Worm (Caenorhabditis elegans) whole organism, young adult: Measurements from ENCODE around the gene glb-2.

Source experiments
- B0019.2 ChIP-seq: fragments of 200-800 bp; sonication (Bioruptor generic); conservative IDR thresholded peaks from 2 replicates; pipeline ENCODE4 v1.3.6; 2022; ENCODE audit warnings: missing genetic modification reagents, missing genetic modification characterization, missing compliant biosample characterization
- B0336.3 ChIP-seq: fragments of 200-800 bp; sonication (Bioruptor generic); IDR thresholded peaks from 2 replicates; pipeline ENCODE4 v1.3.6; 2022; ENCODE audit warnings: missing genetic modification characterization, missing compliant biosample characterization
- C17E4.6 ChIP-seq: fragments of 200-800 bp; sonication (Bioruptor generic); IDR thresholded peaks from 2 replicates; pipeline ENCODE4 v1.3.6; 2022; ENCODE audit warnings: missing genetic modification reagents, missing genetic modification characterization, missing compliant biosample characterization
- F10E7.11 ChIP-seq: sonication (generic microtip); optimal IDR thresholded peaks from 2 replicates; lab custom pipeline; 2017; ENCODE audit warnings: mild to moderate bottlenecking, missing genetic modification characterization, moderate library complexity, missing compliant biosample characterization
- F33H1.4 ChIP-seq: fragments of 200-800 bp; sonication (Bioruptor generic); IDR thresholded peaks from 2 replicates; pipeline ENCODE4 v1.3.6; 2022; ENCODE audit warnings: missing genetic modification reagents, missing genetic modification characterization, missing compliant biosample characterization
- F55B11.4 ChIP-seq: sonication (generic microtip); optimal IDR thresholded peaks from 2 replicates; lab custom pipeline; 2016; ENCODE audit warnings: missing compliant biosample characterization, missing genetic modification characterization, borderline replicate concordance; ENCODE audit not compliant: insufficient read depth
- T07F8.4 ChIP-seq: sonication (generic microtip); optimal IDR thresholded peaks from 2 replicates; lab custom pipeline; 2016; ENCODE audit warnings: mild to moderate bottlenecking, missing genetic modification characterization, moderate library complexity, missing compliant biosample characterization
- aptf-2 ChIP-seq: fragments of 200-800 bp; sonication (Bioruptor generic); conservative IDR thresholded peaks from 2 replicates; pipeline ENCODE4 v1.3.6; 2022; ENCODE audit warnings: missing genetic modification reagents, missing genetic modification characterization, missing compliant biosample characterization
- attf-3 ChIP-seq: fragments of 200-800 bp; sonication (Bioruptor generic); conservative IDR thresholded peaks from 2 replicates; pipeline ENCODE4 v1.3.6; 2022; ENCODE audit warnings: missing genetic modification reagents, missing genetic modification characterization, missing compliant biosample characterization
- bed-2 ChIP-seq: fragments of 200-800 bp; sonication (Bioruptor generic); IDR thresholded peaks from 2 replicates; pipeline ENCODE4 v1.3.6; 2022; ENCODE audit warnings: missing genetic modification reagents, missing genetic modification characterization, missing compliant biosample characterization
- ccch-3 ChIP-seq: fragments of 200-800 bp; sonication (Bioruptor generic); optimal IDR thresholded peaks from 2 replicates; lab custom pipeline; 2018; ENCODE audit warnings: mild to moderate bottlenecking, missing genetic modification characterization, missing compliant biosample characterization
- cebp-2 ChIP-seq: fragments of 200-800 bp; sonication (Bioruptor generic); IDR thresholded peaks from 2 replicates; pipeline ENCODE4 v1.3.6; 2022; ENCODE audit warnings: missing genetic modification characterization, missing compliant biosample characterization
- egl-44 ChIP-seq: fragments of 200-800 bp; sonication (Bioruptor generic); IDR thresholded peaks from 2 replicates; pipeline ENCODE4 v1.3.6; 2022; ENCODE audit warnings: missing genetic modification reagents, missing genetic modification characterization, missing compliant biosample characterization
- ets-4 ChIP-seq: fragments of 200-800 bp; sonication (Bioruptor generic); optimal IDR thresholded peaks from 2 replicates; lab custom pipeline; 2018; ENCODE audit warnings: mild to moderate bottlenecking, missing genetic modification characterization, missing compliant biosample characterization
- fkh-3 ChIP-seq: sonication (generic microtip); optimal IDR thresholded peaks from 2 replicates; lab custom pipeline; 2016; ENCODE audit warnings: mild to moderate bottlenecking, missing genetic modification characterization, missing compliant biosample characterization
- gei-17 ChIP-seq: fragments of 200-800 bp; sonication (Bioruptor generic); optimal IDR thresholded peaks from 2 replicates; lab custom pipeline; 2018; ENCODE audit warnings: mild to moderate bottlenecking, missing genetic modification characterization, missing compliant biosample characterization
- hlh-12 ChIP-seq: sonication (generic microtip); optimal IDR thresholded peaks from 2 replicates; lab custom pipeline; 2016; ENCODE audit warnings: missing genetic modification characterization, missing compliant biosample characterization
- hlh-26 ChIP-seq: fragments of 200-800 bp; sonication (Bioruptor generic); conservative IDR thresholded peaks from 2 replicates; pipeline ENCODE4 v1.3.6; 2022; ENCODE audit warnings: missing genetic modification reagents, missing genetic modification characterization, missing compliant biosample characterization
- hmg-20 ChIP-seq: fragments of 200-800 bp; sonication (Bioruptor generic); IDR thresholded peaks from 2 replicates; pipeline ENCODE4 v1.3.6; 2022; ENCODE audit warnings: missing genetic modification reagents, missing genetic modification characterization, missing compliant biosample characterization
- let-526 ChIP-seq: fragments of 200-800 bp; sonication (Bioruptor generic); IDR thresholded peaks from 2 replicates; pipeline ENCODE4 v1.3.6; 2022; ENCODE audit warnings: missing genetic modification reagents, missing genetic modification characterization, missing compliant biosample characterization
- let-607 ChIP-seq, 2 experiments: fragments of 200-800 bp in 1 of 2; sonication (Bioruptor generic) in 1 of 2; sonication (generic microtip) in 1 of 2; optimal IDR thresholded peaks; 2 replicates each; lab custom pipeline; 2016 to 2018; ENCODE audit warnings: mild to moderate bottlenecking in 2 of 2, missing compliant biosample characterization in 2 of 2, missing genetic modification characterization in 2 of 2, moderate library complexity in 2 of 2, missing genotype in 1 of 2
- lsy-27 ChIP-seq: sonication (generic microtip); optimal IDR thresholded peaks from 2 replicates; lab custom pipeline; 2017; ENCODE audit warnings: missing genetic modification characterization, mild to moderate bottlenecking, missing compliant biosample characterization, antibody characterized with exemption, missing genotype, borderline replicate concordance; ENCODE audit not compliant: insufficient read depth
- mes-4 ChIP-seq: sonication (generic microtip); optimal IDR thresholded peaks from 2 replicates; lab custom pipeline; 2016; ENCODE audit warnings: missing genotype, missing genetic modification characterization, missing compliant biosample characterization
- mxl-1 ChIP-seq: sonication (generic microtip); optimal IDR thresholded peaks from 2 replicates; lab custom pipeline; 2016; ENCODE audit warnings: missing genetic modification characterization, missing compliant biosample characterization
- nhr-120 ChIP-seq: fragments of 200-800 bp; sonication (Bioruptor generic); IDR thresholded peaks from 2 replicates; pipeline ENCODE4 v1.3.6; 2022; ENCODE audit warnings: missing genetic modification characterization, missing compliant biosample characterization
- nhr-179 ChIP-seq: sonication (generic microtip); optimal IDR thresholded peaks from 2 replicates; lab custom pipeline; 2016; ENCODE audit warnings: mild to moderate bottlenecking, missing genetic modification characterization, missing compliant biosample characterization
- nhr-80 ChIP-seq: sonication (generic microtip); optimal IDR thresholded peaks from 2 replicates; lab custom pipeline; 2016; ENCODE audit warnings: missing genetic modification characterization, missing compliant biosample characterization
- nhr-90 ChIP-seq: sonication (generic microtip); optimal IDR thresholded peaks from 2 replicates; lab custom pipeline; 2016; ENCODE audit warnings: missing genotype, mild to moderate bottlenecking, missing genetic modification characterization, missing compliant biosample characterization
- pha-4 ChIP-seq: fragments of 150-350 bp; sonication (generic microtip); optimal IDR thresholded peaks from 2 replicates; lab custom pipeline; 2014; ENCODE audit warnings: missing biosample characterization, missing genetic modification reagents, missing genetic modification characterization
- rec-8 ChIP-seq, 2 experiments: sonication (generic microtip); optimal IDR thresholded peaks; 2 replicates each; lab custom pipeline; 2016; ENCODE audit warnings: mild to moderate bottlenecking in 2 of 2, missing genetic modification characterization in 2 of 2, missing genetic modification reagents in 2 of 2, missing genotype in 2 of 2, missing biosample characterization in 1 of 2, missing compliant biosample characterization in 1 of 2, moderate library complexity in 1 of 2
- repo-1 ChIP-seq: sonication (generic microtip); optimal IDR thresholded peaks from 2 replicates; lab custom pipeline; 2017; ENCODE audit warnings: mild to moderate bottlenecking, missing genetic modification characterization, missing compliant biosample characterization
- sdz-38 ChIP-seq: sonication (generic microtip); optimal IDR thresholded peaks from 2 replicates; lab custom pipeline; 2016; ENCODE audit warnings: missing genotype, missing genetic modification characterization, missing compliant biosample characterization
- unc-130 ChIP-seq: sonication (generic microtip); optimal IDR thresholded peaks from 2 replicates; lab custom pipeline; 2016; ENCODE audit warnings: missing genetic modification reagents, missing genetic modification characterization, missing compliant biosample characterization
- unc-62 ChIP-seq: fragments of 150-350 bp; optimal IDR thresholded peaks from 2 replicates; lab custom pipeline; 2014; ENCODE audit warnings: missing biosample characterization, missing genetic modification reagents, missing genetic modification characterization
- xnd-1 ChIP-seq: sonication (generic microtip); optimal IDR thresholded peaks from 2 replicates; lab custom pipeline; 2016; ENCODE audit warnings: missing genotype, missing genetic modification reagents, missing genetic modification characterization, missing compliant biosample characterization
- zim-3 ChIP-seq: sonication (generic microtip); optimal IDR thresholded peaks from 2 replicates; lab custom pipeline; 2017; ENCODE audit warnings: mild to moderate bottlenecking, missing genetic modification characterization, moderate library complexity, missing compliant biosample characterization
- ztf-18 ChIP-seq: sonication (generic microtip); optimal IDR thresholded peaks from 2 replicates; lab custom pipeline; 2016; ENCODE audit warnings: missing genotype, mild to moderate bottlenecking, missing genetic modification characterization, missing compliant biosample characterization
- ztf-26 ChIP-seq: sonication (generic microtip); optimal IDR thresholded peaks from 2 replicates; lab custom pipeline; 2017; ENCODE audit warnings: missing genetic modification characterization, missing compliant biosample characterization

Gene glb-2

DNA sequence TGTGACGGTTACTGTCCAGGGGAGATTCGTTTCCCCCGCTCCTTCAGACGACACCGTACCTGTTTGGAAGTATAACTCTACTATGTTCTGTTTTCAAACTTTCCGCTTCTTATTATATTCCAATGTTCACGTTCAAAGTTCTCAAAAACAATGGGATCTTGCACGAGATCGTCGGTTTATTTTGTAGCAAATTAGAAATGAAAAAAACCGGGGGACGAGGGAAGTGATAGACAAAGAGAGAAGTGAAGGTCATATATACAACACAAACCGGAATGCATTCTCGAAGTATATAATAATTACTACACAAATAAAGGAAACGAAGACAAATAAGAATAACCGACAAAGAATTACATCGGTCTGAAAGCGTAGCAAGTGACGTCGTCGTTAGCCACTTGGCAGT lies 46.6 kb upstream of the glb-2 start:
- TF ChIP-seq ztf-26 (tag; lab: Kevin White, UChicago) (no peak), nhr-80 (tag; lab: Kevin White, UChicago) (no peak), B0019.2 (GFP tag; lab: Robert Waterston, UW) (no peak), egl-44 (no peak), lsy-27 (tag; lab: Kevin White, UChicago) (no peak), zim-3 (tag; lab: Kevin White, UChicago) (no peak), fkh-3 (tag; lab: Kevin White, UChicago) (no peak), F10E7.11 (no peak), hlh-26 (GFP tag; lab: Robert Waterston, UW) (no peak), aptf-2 (no peak), rec-8 (tag; optimal IDR thresholded peaks at IDR 0.05; lab: Kevin White, UChicago) (no peak)

DNA sequence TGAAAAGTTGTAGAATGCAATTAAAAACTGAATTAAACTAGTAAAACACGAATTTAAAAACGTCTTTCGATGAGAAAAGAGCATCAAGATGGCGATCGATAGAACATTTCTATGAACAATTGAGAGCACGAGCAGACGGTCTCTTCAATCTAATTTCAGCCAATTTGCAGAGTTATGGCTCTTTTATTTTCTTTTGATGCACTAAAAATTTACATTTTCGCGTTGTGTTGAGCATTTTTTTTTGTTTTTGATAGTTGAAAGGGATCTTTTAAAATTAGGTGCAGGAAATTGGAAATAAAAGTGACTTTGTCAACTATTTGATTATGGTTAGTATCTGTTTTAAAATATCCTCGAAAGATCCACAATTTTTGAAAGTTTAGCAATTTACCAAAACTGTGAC lies 45.9 kb upstream of the glb-2 start, which contains the start of gene F42C5.6:
Gene F42C5.6, minus strand, starts transcription at position 101 of the 400 bp plus-strand sequence.
- TF ChIP-seq unc-130 (GFP tag; lab: Kevin White, UChicago), result no peak
- no peak for TF ChIP-seq mes-4 (tag; lab: Kevin White, UChicago)
- TF ChIP-seq F55B11.4 (tag; lab: Kevin White, UChicago), result no peak
- TF ChIP-seq hmg-20 (GFP tag; lab: Robert Waterston, UW), result no peak
- no peak for TF ChIP-seq repo-1 (tag; lab: Kevin White, UChicago)
- TF ChIP-seq, all 124 proteins: peak for 0

DNA sequence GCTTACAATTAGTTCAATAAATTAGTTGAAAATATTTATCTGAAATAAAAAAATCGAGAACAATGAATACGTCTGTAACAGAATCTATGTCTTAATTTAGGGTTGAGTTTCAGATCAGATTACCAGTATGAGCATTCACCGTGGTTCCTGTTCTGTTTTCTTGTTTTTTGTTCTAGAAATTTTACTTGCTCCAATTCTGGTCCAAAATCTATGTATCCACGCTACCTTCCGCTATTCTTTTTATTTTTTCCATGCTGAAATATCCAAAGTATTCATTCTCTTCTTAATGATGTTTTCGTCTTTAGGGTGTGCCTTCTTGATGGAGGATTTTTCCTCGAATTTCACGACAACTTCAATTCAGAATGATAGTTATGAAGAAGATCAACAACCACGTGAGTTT lies 42.3 kb upstream of the glb-2 start, which contains the start of gene npr-27:
Gene npr-27, plus strand, starts transcription at position 301 of the 400 bp plus-strand sequence.
- TF ChIP-seq attf-3 (GFP tag; lab: Robert Waterston, UW), result no peak
- no peak for TF ChIP-seq unc-130 (GFP tag; lab: Kevin White, UChicago)
- no peak for TF ChIP-seq ccch-3
- no peak for TF ChIP-seq C17E4.6 (GFP tag; lab: Robert Waterston, UW)
- TF ChIP-seq gei-17 (GFP tag; lab: Kevin White, UChicago), result no peak
- TF ChIP-seq unc-62, result no peak
- no peak for TF ChIP-seq bed-2 (GFP tag; lab: Robert Waterston, UW)
- no peak for TF ChIP-seq mxl-1 (tag; lab: Kevin White, UChicago)
- no peak for TF ChIP-seq F33H1.4 (GFP tag; lab: Robert Waterston, UW)
- no peak for TF ChIP-seq hmg-20 (GFP tag; lab: Robert Waterston, UW)
- TF ChIP-seq ets-4 (GFP tag; lab: Kevin White, UChicago), result no peak
- TF ChIP-seq B0336.3, result no peak
- TF ChIP-seq, all 124 proteins: peak for 0

DNA sequence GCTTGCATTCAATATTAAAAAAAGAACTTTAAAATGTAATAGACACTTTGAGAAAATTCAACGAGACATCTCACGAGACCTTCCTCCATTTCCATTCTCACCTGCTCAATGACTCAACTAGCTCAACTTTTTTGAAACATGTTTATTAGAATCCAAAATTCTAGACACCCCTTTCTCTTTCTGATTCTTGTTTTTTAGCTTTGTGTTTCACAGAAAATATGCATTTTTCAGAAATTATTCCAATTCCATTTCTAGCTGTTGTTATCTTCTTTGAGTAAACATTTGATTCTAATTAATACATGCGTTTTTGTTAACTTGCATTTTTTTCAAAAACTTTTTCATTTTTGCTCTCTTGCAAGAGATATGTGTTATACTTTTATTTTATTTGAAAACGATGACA lies 38.4 kb upstream of the glb-2 start:
- TF ChIP-seq nhr-80 (tag; lab: Kevin White, UChicago) (no peak), ets-4 (GFP tag; lab: Kevin White, UChicago) (no peak), nhr-179 (tag; lab: Kevin White, UChicago) (no peak), sdz-38 (tag; lab: Kevin White, UChicago) (no peak), hlh-12 (tag; lab: Kevin White, UChicago) (no peak), nhr-120 (no peak), nhr-90 (no peak), ztf-18 (tag; lab: Kevin White, UChicago) (no peak), T07F8.4 (tag; lab: Kevin White, UChicago) (no peak), cebp-2 (GFP tag; lab: Robert Waterston, UW) (no peak), fkh-3 (tag; lab: Kevin White, UChicago) (no peak), xnd-1 (no peak), rec-8 (tag; optimal IDR thresholded peaks at IDR 0.05; lab: Kevin White, UChicago) (no peak), let-526 (GFP tag; lab: Robert Waterston, UW) (no peak), pha-4 (tag; lab: Kevin White, UChicago) (no peak), let-607 (tag; optimal IDR thresholded peaks at IDR 0.05; lab: Kevin White, UChicago) (no peak)
